Fruit fly (Drosophila melanogaster): ENCODE data around the gene Cpsf73.

dm6 chr3R:18665061-18665460, 1.7 kb upstream of the Cpsf73 start, which contains the start of gene CG31231:
- no peak for TF ChIP-seq CG4496 (GFP tag; IDR thresholded peaks at IDR 0.05)
- no peak for TF ChIP-seq Pif1A (GFP tag; optimal IDR thresholded peaks at IDR 0.05)
